Fruit fly (Drosophila melanogaster) whole organism, embryonic: Measurements from ENCODE around the gene CG7579.

Experiments
- B-H1 ChIP-seq: fragments of 200-800 bp; sonication (Bioruptor generic); IDR thresholded peaks from 3 replicates; pipeline ENCODE4 v1.3.6; 2022; ENCODE audit warnings: missing biosample characterization, missing genetic modification characterization
- CG10543 ChIP-seq: fragments of 200-800 bp; sonication (Bioruptor generic); optimal IDR thresholded peaks from 3 replicates; lab custom pipeline; 2017; ENCODE audit warnings: missing biosample characterization, mild to moderate bottlenecking, missing genetic modification characterization, moderate library complexity
- CG11398 ChIP-seq: fragments of 200-800 bp; sonication (Bioruptor generic); optimal IDR thresholded peaks from 2 replicates; lab custom pipeline; 2016; ENCODE audit warnings: missing biosample characterization, missing genetic modification characterization
- CG12391 ChIP-seq: fragments of 200-800 bp; sonication (Bioruptor generic); optimal IDR thresholded peaks from 3 replicates; lab custom pipeline; 2018; ENCODE audit warnings: missing biosample characterization, mild to moderate bottlenecking, missing genetic modification characterization, moderate library complexity
- CG12744 ChIP-seq: fragments of 200-800 bp; sonication (Bioruptor generic); optimal IDR thresholded peaks from 2 replicates; lab custom pipeline; 2016; ENCODE audit warnings: missing biosample characterization, missing genetic modification characterization
- CG13775 ChIP-seq: fragments of 200-800 bp; sonication (Bioruptor generic); optimal IDR thresholded peaks from 3 replicates; lab custom pipeline; 2017; ENCODE audit warnings: missing biosample characterization, mild to moderate bottlenecking, missing genetic modification characterization
- CG16813 ChIP-seq: fragments of 200-800 bp; sonication (Bioruptor generic); IDR thresholded peaks from 3 replicates; pipeline ENCODE4 v1.3.6; 2022; ENCODE audit warnings: missing biosample characterization, missing genetic modification characterization; ENCODE audit not compliant: partially characterized antibody
- CG2116 ChIP-seq: fragments of 200-800 bp; sonication (Bioruptor generic); optimal IDR thresholded peaks from 3 replicates; lab custom pipeline; 2018; ENCODE audit warnings: missing biosample characterization, mild to moderate bottlenecking, missing genetic modification characterization
- CG31365 ChIP-seq: fragments of 200-800 bp; sonication (Bioruptor generic); optimal IDR thresholded peaks from 2 replicates; lab custom pipeline; 2018; ENCODE audit warnings: missing biosample characterization, mild to moderate bottlenecking, missing genetic modification characterization
- CG3281 ChIP-seq: fragments of 200-800 bp; sonication (Bioruptor generic); optimal IDR thresholded peaks from 3 replicates; lab custom pipeline; 2017; ENCODE audit warnings: missing biosample characterization, mild to moderate bottlenecking, missing genetic modification characterization
- CG4617 ChIP-seq: fragments of 200-800 bp; sonication (Bioruptor generic); optimal IDR thresholded peaks from 3 replicates; lab custom pipeline; 2016; ENCODE audit warnings: missing biosample characterization, missing genetic modification characterization, borderline replicate concordance
- CG4854 ChIP-seq: fragments of 200-800 bp; sonication (Bioruptor generic); optimal IDR thresholded peaks from 2 replicates; lab custom pipeline; 2016; ENCODE audit warnings: missing biosample characterization, missing genetic modification characterization, inconsistent platforms
- CG6689 ChIP-seq: fragments of 200-800 bp; sonication (Bioruptor generic); IDR thresholded peaks from 2 replicates; pipeline ENCODE4 v1.3.6; 2022; ENCODE audit warnings: missing biosample characterization, missing genetic modification characterization
- CG6854 ChIP-seq: fragments of 200-800 bp; sonication (Bioruptor generic); optimal IDR thresholded peaks from 3 replicates; lab custom pipeline; 2017; ENCODE audit warnings: missing biosample characterization, mild to moderate bottlenecking, missing genetic modification characterization
- CG7372 ChIP-seq: fragments of 200-800 bp; sonication (Bioruptor generic); IDR thresholded peaks from 2 replicates; pipeline ENCODE4 v1.3.6; 2022; ENCODE audit warnings: missing biosample characterization, missing genetic modification characterization
- CG7839 ChIP-seq: fragments of 200-800 bp; sonication (Bioruptor generic); optimal IDR thresholded peaks from 3 replicates; lab custom pipeline; 2018; ENCODE audit warnings: missing biosample characterization, mild to moderate bottlenecking, missing genetic modification characterization, moderate library complexity
- CG8388 ChIP-seq: fragments of 200-800 bp; sonication (Bioruptor generic); optimal IDR thresholded peaks from 2 replicates; lab custom pipeline; 2019; ENCODE audit warnings: missing biosample characterization, mild to moderate bottlenecking, missing genetic modification characterization, moderate library complexity
- CG8944 ChIP-seq: fragments of 200-800 bp; sonication (Bioruptor generic); optimal IDR thresholded peaks from 3 replicates; lab custom pipeline; 2016; ENCODE audit warnings: missing biosample characterization, missing genetic modification characterization
- CG9932 ChIP-seq: fragments of 200-800 bp; sonication (Bioruptor generic); IDR thresholded peaks from 2 replicates; pipeline ENCODE4 v1.3.6; 2022; ENCODE audit warnings: missing biosample characterization, missing genetic modification characterization
- D ChIP-seq, 2 experiments: fragments of 200-800 bp in 1 of 2; fragments of >200 bp in 1 of 2; sonication (Bioruptor generic) in 1 of 2; optimal IDR thresholded peaks; 2 replicates in 1 of 2; 3 replicates in 1 of 2; lab custom pipeline; 2017; ENCODE audit warnings: mild to moderate bottlenecking in 1 of 2, missing biosample characterization in 1 of 2, missing genetic modification characterization in 1 of 2, missing genetic modification reagents in 1 of 2
- Elba2 ChIP-seq: fragments of 200-800 bp; sonication (Bioruptor generic); optimal IDR thresholded peaks from 3 replicates; lab custom pipeline; 2016; ENCODE audit warnings: missing biosample characterization, missing genetic modification characterization
- Hey ChIP-seq: fragments of 200-800 bp; sonication (Bioruptor generic); optimal IDR thresholded peaks from 3 replicates; lab custom pipeline; 2018; ENCODE audit warnings: missing biosample characterization, mild to moderate bottlenecking, missing genetic modification characterization
- Meics ChIP-seq: fragments of 200-800 bp; sonication (Bioruptor generic); optimal IDR thresholded peaks from 2 replicates; lab custom pipeline; 2017; ENCODE audit warnings: missing biosample characterization, mild to moderate bottlenecking, missing genetic modification characterization
- NfI ChIP-seq: fragments of 200-800 bp; sonication (Bioruptor generic); optimal IDR thresholded peaks from 3 replicates; lab custom pipeline; 2018; ENCODE audit warnings: missing biosample characterization, mild to moderate bottlenecking, missing genetic modification characterization, moderate library complexity
- Optix ChIP-seq: fragments of 200-800 bp; sonication (Bioruptor generic); IDR thresholded peaks from 3 replicates; pipeline ENCODE4 v1.3.6; 2022; ENCODE audit warnings: missing biosample characterization, missing genetic modification characterization
- Pdp1 ChIP-seq, 2 experiments: fragments of 200-800 bp; sonication (Bioruptor generic); optimal IDR thresholded peaks; 3 replicates each; lab custom pipeline; 2016; ENCODE audit warnings: missing biosample characterization in 2 of 2, missing genetic modification characterization in 2 of 2, mild to moderate bottlenecking in 1 of 2, moderate library complexity in 1 of 2
- Rx ChIP-seq: fragments of 200-800 bp; sonication (Bioruptor generic); IDR thresholded peaks from 2 replicates; pipeline ENCODE4 v1.3.6; 2022; ENCODE audit warnings: missing biosample characterization, missing genetic modification characterization
- Spps ChIP-seq: fragments of 200-800 bp; sonication (Bioruptor generic); optimal IDR thresholded peaks from 2 replicates; lab custom pipeline; 2018; ENCODE audit warnings: missing biosample characterization, mild to moderate bottlenecking, missing genetic modification characterization
- Sry-δ ChIP-seq: fragments of 200-800 bp; sonication (Bioruptor generic); optimal IDR thresholded peaks from 2 replicates; lab custom pipeline; 2016; ENCODE audit warnings: missing biosample characterization, missing genetic modification characterization
- abd-A ChIP-seq: fragments of 200-800 bp; sonication (Bioruptor generic); optimal IDR thresholded peaks from 3 replicates; lab custom pipeline; 2019; ENCODE audit warnings: missing biosample characterization, mild to moderate bottlenecking, missing genetic modification characterization, moderate library complexity
- az2 ChIP-seq: fragments of 200-800 bp; sonication (Bioruptor generic); optimal IDR thresholded peaks from 3 replicates; lab custom pipeline; 2016; ENCODE audit warnings: missing biosample characterization, missing genetic modification characterization
- caup ChIP-seq: fragments of 200-800 bp; sonication (Bioruptor generic); optimal IDR thresholded peaks from 3 replicates; lab custom pipeline; 2017; ENCODE audit warnings: missing biosample characterization, mild to moderate bottlenecking, missing genetic modification characterization, moderate library complexity; ENCODE audit not compliant: severe bottlenecking
- ewg ChIP-seq: fragments of 200-800 bp; sonication (Bioruptor generic); optimal IDR thresholded peaks from 3 replicates; lab custom pipeline; 2017; ENCODE audit warnings: mild to moderate bottlenecking, missing biosample characterization, missing genetic modification reagents, missing genetic modification characterization
- her ChIP-seq: fragments of 200-800 bp; sonication (Bioruptor generic); optimal IDR thresholded peaks from 2 replicates; lab custom pipeline; 2016; ENCODE audit warnings: missing biosample characterization, missing genetic modification characterization
- lmd ChIP-seq: fragments of 200-800 bp; sonication (Bioruptor generic); IDR thresholded peaks from 2 replicates; pipeline ENCODE4 v1.3.6; 2022; ENCODE audit warnings: missing biosample characterization, missing genetic modification characterization
- nmo ChIP-seq: fragments of 200-800 bp; sonication (Bioruptor generic); optimal IDR thresholded peaks from 2 replicates; lab custom pipeline; 2018; ENCODE audit warnings: missing biosample characterization, mild to moderate bottlenecking, missing genetic modification characterization, moderate library complexity
- oc ChIP-seq: fragments of 200-800 bp; sonication (Bioruptor generic); optimal IDR thresholded peaks from 2 replicates; lab custom pipeline; 2018; ENCODE audit warnings: missing biosample characterization, mild to moderate bottlenecking, missing genetic modification characterization, moderate library complexity
- rib ChIP-seq: fragments of 200-800 bp; sonication (Bioruptor generic); IDR thresholded peaks from 2 replicates; pipeline ENCODE4 v1.3.6; 2022; ENCODE audit warnings: missing biosample characterization, missing genetic modification characterization
- row ChIP-seq: fragments of 200-800 bp; sonication (Bioruptor generic); IDR thresholded peaks from 3 replicates; pipeline ENCODE4 v1.3.6; 2022; ENCODE audit warnings: missing biosample characterization, missing genetic modification characterization
- sc ChIP-seq, 3 experiments: fragments of >200 bp in 2 of 3; fragments of 200-800 bp in 1 of 3; sonication (Bioruptor generic) in 1 of 3; optimal IDR thresholded peaks; 2 replicates in 2 of 3; 3 replicates in 1 of 3; lab custom pipeline; 2017; ENCODE audit warnings: mild to moderate bottlenecking in 1 of 3, missing biosample characterization in 1 of 3, missing genetic modification characterization in 1 of 3, missing genetic modification reagents in 1 of 3
- sd ChIP-seq: fragments of 200-800 bp; sonication (Bioruptor generic); optimal IDR thresholded peaks from 3 replicates; lab custom pipeline; 2018; ENCODE audit warnings: missing biosample characterization, mild to moderate bottlenecking, missing genetic modification characterization, moderate library complexity
- sim ChIP-seq: fragments of 200-800 bp; sonication (Bioruptor generic); IDR thresholded peaks from 2 replicates; pipeline ENCODE4 v1.3.6; 2022; ENCODE audit warnings: missing biosample characterization, missing genetic modification characterization
- sisA ChIP-seq: fragments of 200-800 bp; sonication (Bioruptor generic); IDR thresholded peaks from 2 replicates; pipeline ENCODE4 v1.3.6; 2022; ENCODE audit warnings: missing biosample characterization, missing genetic modification characterization
- so ChIP-seq: fragments of 200-800 bp; sonication (Bioruptor generic); IDR thresholded peaks from 3 replicates; pipeline ENCODE4 v1.3.6; 2022; ENCODE audit warnings: missing biosample characterization, missing genetic modification characterization
- sob ChIP-seq: fragments of 200-800 bp; sonication (Bioruptor generic); IDR thresholded peaks from 2 replicates; pipeline ENCODE4 v1.3.6; 2022; ENCODE audit warnings: missing biosample characterization, missing genetic modification characterization
- sug ChIP-seq: fragments of 200-800 bp; optimal IDR thresholded peaks from 2 replicates; lab custom pipeline; 2019; ENCODE audit warnings: missing biosample characterization, mild to moderate bottlenecking, missing genetic modification characterization, moderate library complexity
- tll ChIP-seq, 2 experiments: fragments of 200-800 bp in 1 of 2; fragments of >200 bp in 1 of 2; sonication (Bioruptor generic) in 1 of 2; optimal IDR thresholded peaks; 2 replicates each; lab custom pipeline; 2017 to 2019; ENCODE audit warnings: missing biosample characterization in 2 of 2, missing genetic modification characterization in 2 of 2, mild to moderate bottlenecking in 1 of 2, moderate library complexity in 1 of 2

The CG7579 gene

DNA sequence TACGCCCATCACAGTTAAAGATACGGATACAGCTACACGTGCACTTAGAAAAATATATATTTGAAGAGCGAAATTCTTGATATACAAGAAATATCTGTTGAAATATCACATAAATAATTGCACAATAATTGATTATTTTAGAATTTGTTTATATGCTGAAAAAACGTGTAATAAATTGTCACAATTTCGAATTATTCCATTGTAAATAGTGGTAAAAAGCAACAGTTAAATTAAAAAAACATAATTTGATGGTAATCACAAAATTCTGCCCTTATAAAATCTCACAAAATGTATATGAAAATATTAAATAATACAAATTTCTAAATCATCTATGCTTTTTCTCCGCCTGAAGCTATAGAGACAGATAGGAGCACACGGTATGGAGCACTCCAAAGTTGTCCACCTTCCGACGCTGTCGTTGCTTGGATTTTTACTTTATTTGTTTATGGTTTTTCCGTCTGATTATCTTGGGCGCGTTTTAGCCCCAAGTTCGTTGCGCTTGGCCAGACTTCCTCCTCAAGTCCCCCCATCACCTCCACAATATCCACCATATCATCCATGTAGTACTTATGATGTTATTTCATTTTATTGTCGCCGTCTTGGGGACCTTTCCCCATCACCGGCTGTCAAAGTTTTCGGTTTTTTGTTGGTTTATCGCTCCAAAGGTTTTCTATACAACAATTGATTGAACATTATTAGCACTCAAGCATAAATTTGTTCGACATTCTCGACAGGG, 21.2 kb upstream of the CG7579 start (continued):
- TF ChIP-seq CG7372 (GFP tag; lab: Robert Waterston, UW) (no peak), CG2116 (GFP tag; lab: Kevin White, UChicago) (peak; percentile 33), CG16813 (GFP tag; lab: Robert Waterston, UW) (no peak), Elba2 (no peak), CG6689 (GFP tag; lab: Robert Waterston, UW) (peak; percentile 55), CG31365 (no peak), Hey (tag; lab: Kevin White, UChicago) (no peak), ewg (GFP tag; lab: Kevin White, UChicago) (peak; percentile 46), D (optimal IDR thresholded peaks at IDR 0.05; lab: Kevin White, UChicago) (no peak), D (GFP tag; optimal IDR thresholded peaks at IDR 0.05; lab: Kevin White, UChicago) (peak; percentile 60), CG8388 (peak; percentile 57), az2 (GFP tag; lab: Kevin White, UChicago) (peak; percentile 69), Pdp1 (GFP tag; optimal IDR thresholded peaks at IDR 0.05; lab: Kevin White, UChicago) (peak in 1 of 2 experiments; percentile 49), sd (tag; lab: Kevin White, UChicago) (peak; percentile 7), lmd (GFP tag; lab: Robert Waterston, UW) (peak; percentile 42; the same call in 1 of the 2 replicates), CG12744 (GFP tag; lab: Kevin White, UChicago) (no peak), sc (optimal IDR thresholded peaks at IDR 0.05; lab: Kevin White, UChicago) (no peak), sc (GFP tag; optimal IDR thresholded peaks at IDR 0.05; lab: Kevin White, UChicago) (peak; percentile 63), her (GFP tag; lab: Kevin White, UChicago) (no peak), nmo (GFP tag; lab: Kevin White, UChicago) (peak; percentile 87), CG9932 (no peak), row (GFP tag; lab: Robert Waterston, UW) (peak; percentile 74), Meics (peak; percentile 11), CG12391 (tag; lab: Kevin White, UChicago) (peak; percentile 76), NfI (peak; percentile 6), CG7839 (peak; percentile 78), CG10543 (GFP tag; lab: Kevin White, UChicago) (peak; percentile 8), oc (tag; lab: Kevin White, UChicago) (no peak), Rx (GFP tag; lab: Robert Waterston, UW) (no peak), sob (GFP tag; lab: Robert Waterston, UW) (no peak; the same call in 1 of the 2 replicates), CG6854 (GFP tag; lab: Kevin White, UChicago) (no peak), sisA (no peak; the same call in 1 of the 2 replicates), CG8944 (GFP tag; lab: Kevin White, UChicago) (no peak), CG4617 (GFP tag; lab: Kevin White, UChicago) (no peak), Spps (tag; lab: Kevin White, UChicago) (peak; percentile 53), CG3281 (GFP tag; lab: Kevin White, UChicago) (peak; percentile 24), Sry-δ (GFP tag; lab: Kevin White, UChicago) (no peak), abd-A (tag; lab: Kevin White, UChicago) (no peak), sim (GFP tag; lab: Robert Waterston, UW) (0 out of 2 replicates have a peak, but pooled peaks have one; percentile 22), caup (GFP tag; lab: Kevin White, UChicago) (no peak), Optix (GFP tag; lab: Robert Waterston, UW) (no peak), sug (tag; lab: Kevin White, UChicago) (peak; percentile 47), B-H1 (GFP tag; lab: Robert Waterston, UW) (no peak), CG13775 (GFP tag; lab: Kevin White, UChicago) (peak; percentile 59), CG11398 (no peak), CG4854 (no peak), tll (GFP tag; optimal IDR thresholded peaks at IDR 0.05; lab: Kevin White, UChicago) (no peak), so (GFP tag; lab: Robert Waterston, UW) (no peak), rib (GFP tag; lab: Robert Waterston, UW) (0 out of 2 replicates have a peak, but pooled peaks have one; percentile 14)
